Fruit fly (Drosophila melanogaster) whole organism, embryonic: ENCODE data around the gene CG7650.

Experiments used
- Blimp-1 ChIP-seq: fragments of 200-800 bp; sonication (Bioruptor generic); optimal IDR thresholded peaks from 3 replicates; lab custom pipeline; 2018; ENCODE audit warnings: missing biosample characterization, missing genetic modification characterization, mild to moderate bottlenecking, moderate library complexity, missing genetic modification reagents
- CG13775 ChIP-seq: fragments of 200-800 bp; sonication (Bioruptor generic); optimal IDR thresholded peaks from 3 replicates; lab custom pipeline; 2017; ENCODE audit warnings: missing biosample characterization, mild to moderate bottlenecking, missing genetic modification characterization
- CG1602 ChIP-seq: fragments of 200-800 bp; sonication (Bioruptor generic); optimal IDR thresholded peaks from 3 replicates; lab custom pipeline; 2016; ENCODE audit warnings: missing biosample characterization, missing genetic modification characterization
- CG1647 ChIP-seq: fragments of 200-800 bp; sonication (Bioruptor generic); optimal IDR thresholded peaks from 3 replicates; lab custom pipeline; 2016; ENCODE audit warnings: missing biosample characterization, missing genetic modification characterization
- CG17385 ChIP-seq: fragments of 200-800 bp; sonication (Bioruptor generic); optimal IDR thresholded peaks from 3 replicates; lab custom pipeline; 2018; ENCODE audit warnings: missing biosample characterization, mild to moderate bottlenecking, missing genetic modification characterization
- CG18476 ChIP-seq: fragments of 200-800 bp; sonication (Bioruptor generic); optimal IDR thresholded peaks from 2 replicates; lab custom pipeline; 2016; ENCODE audit warnings: missing biosample characterization, mild to moderate bottlenecking, missing genetic modification characterization
- CG18764 ChIP-seq: fragments of 200-800 bp; sonication (Bioruptor generic); optimal IDR thresholded peaks from 3 replicates; lab custom pipeline; 2016; ENCODE audit warnings: missing biosample characterization, missing genetic modification characterization
- CG2120 ChIP-seq: fragments of 200-800 bp; sonication (Bioruptor generic); optimal IDR thresholded peaks from 3 replicates; lab custom pipeline; 2016; ENCODE audit warnings: missing biosample characterization, missing genetic modification characterization
- CG2199 ChIP-seq: fragments of 200-800 bp; sonication (Bioruptor generic); IDR thresholded peaks from 3 replicates; pipeline ENCODE4 v1.3.6; 2022; ENCODE audit warnings: missing biosample characterization, missing genetic modification characterization
- CG31224 ChIP-seq: fragments of 200-800 bp; sonication (Bioruptor generic); IDR thresholded peaks from 2 replicates; pipeline ENCODE4 v1.3.6; 2022; ENCODE audit warnings: missing biosample characterization, missing genetic modification characterization
- CG31441 ChIP-seq: fragments of 200-800 bp; sonication (Bioruptor generic); IDR thresholded peaks from 2 replicates; pipeline ENCODE4 v1.3.6; 2022; ENCODE audit warnings: missing biosample characterization, missing genetic modification characterization
- CG8290 ChIP-seq, 3 experiments: fragments of 200-800 bp; sonication (Bioruptor generic); optimal IDR thresholded peaks; 2 replicates each; lab custom pipeline; 2016 to 2019; ENCODE audit warnings: missing biosample characterization in 3 of 3, missing genetic modification characterization in 3 of 3, mild to moderate bottlenecking in 2 of 3, moderate library complexity in 1 of 3
- CG8359 ChIP-seq: fragments of 200-800 bp; sonication (Bioruptor generic); optimal IDR thresholded peaks from 2 replicates; lab custom pipeline; 2017; ENCODE audit warnings: missing biosample characterization, mild to moderate bottlenecking, missing genetic modification characterization, borderline replicate concordance
- CG9437 ChIP-seq: fragments of 200-800 bp; sonication (Bioruptor generic); optimal IDR thresholded peaks from 2 replicates; lab custom pipeline; 2018; ENCODE audit warnings: missing biosample characterization, mild to moderate bottlenecking, missing genetic modification characterization
- CG9609 ChIP-seq: fragments of 200-800 bp; sonication (Bioruptor generic); optimal IDR thresholded peaks from 3 replicates; lab custom pipeline; 2016; ENCODE audit warnings: missing biosample characterization, missing genetic modification characterization
- Chrac-16 ChIP-seq: fragments of 200-800 bp; sonication (Bioruptor generic); optimal IDR thresholded peaks from 3 replicates; lab custom pipeline; 2016; ENCODE audit warnings: missing biosample characterization, missing genetic modification characterization
- CkIIα-i1 ChIP-seq: fragments of 200-800 bp; sonication (Bioruptor generic); IDR thresholded peaks from 2 replicates; pipeline ENCODE4 v1.3.6; 2022; ENCODE audit warnings: missing biosample characterization, missing genetic modification characterization
- Ets65A ChIP-seq: fragments of 200-800 bp; sonication (Bioruptor generic); peaks from one replicate; lab custom pipeline; 2016; ENCODE audit warnings: missing biosample characterization, missing genetic modification characterization
- Gsc ChIP-seq: fragments of 200-800 bp; sonication (Bioruptor generic); IDR thresholded peaks from 2 replicates; pipeline ENCODE4 v1.3.6; 2022; ENCODE audit warnings: missing biosample characterization, missing genetic modification characterization
- HLHmδ ChIP-seq: fragments of 200-800 bp; sonication (Bioruptor generic); optimal IDR thresholded peaks from 2 replicates; lab custom pipeline; 2018; ENCODE audit warnings: missing biosample characterization, mild to moderate bottlenecking, missing genetic modification characterization, moderate library complexity
- Spps ChIP-seq: fragments of 200-800 bp; sonication (Bioruptor generic); optimal IDR thresholded peaks from 2 replicates; lab custom pipeline; 2018; ENCODE audit warnings: missing biosample characterization, mild to moderate bottlenecking, missing genetic modification characterization
- abd-A ChIP-seq: fragments of 200-800 bp; sonication (Bioruptor generic); optimal IDR thresholded peaks from 3 replicates; lab custom pipeline; 2019; ENCODE audit warnings: missing biosample characterization, mild to moderate bottlenecking, missing genetic modification characterization, moderate library complexity
- bab2 ChIP-seq: fragments of 200-800 bp; sonication (Bioruptor generic); optimal IDR thresholded peaks from 2 replicates; lab custom pipeline; 2016; ENCODE audit warnings: missing biosample characterization, missing genetic modification characterization
- ci ChIP-seq: fragments of 200-800 bp; sonication (Bioruptor generic); IDR thresholded peaks from 3 replicates; pipeline ENCODE4 v1.3.6; 2022; ENCODE audit warnings: missing biosample characterization, missing genetic modification characterization
- crol ChIP-seq: fragments of 200-800 bp; sonication (Bioruptor generic); IDR thresholded peaks from 2 replicates; pipeline ENCODE4 v1.3.6; 2022; ENCODE audit warnings: missing biosample characterization, missing genetic modification characterization
- dysf ChIP-seq: fragments of 200-800 bp; sonication (Bioruptor generic); IDR thresholded peaks from 3 replicates; pipeline ENCODE4 v1.3.6; 2022; ENCODE audit warnings: missing biosample characterization, missing genetic modification characterization
- ewg ChIP-seq: fragments of 200-800 bp; sonication (Bioruptor generic); optimal IDR thresholded peaks from 3 replicates; lab custom pipeline; 2017; ENCODE audit warnings: mild to moderate bottlenecking, missing biosample characterization, missing genetic modification reagents, missing genetic modification characterization
- exex ChIP-seq: fragments of 200-800 bp; sonication (Bioruptor generic); optimal IDR thresholded peaks from 4 replicates; lab custom pipeline; 2018; ENCODE audit warnings: missing biosample characterization, mild to moderate bottlenecking, missing genetic modification characterization, moderate library complexity
- fd3F ChIP-seq: fragments of 200-800 bp; sonication (Bioruptor generic); optimal IDR thresholded peaks from 2 replicates; lab custom pipeline; 2018; ENCODE audit warnings: missing biosample characterization, mild to moderate bottlenecking, missing genetic modification characterization, moderate library complexity
- inv ChIP-seq: fragments of 200-800 bp; sonication (Bioruptor generic); IDR thresholded peaks from 2 replicates; pipeline ENCODE4 v1.3.6; 2022; ENCODE audit warnings: missing biosample characterization, missing genetic modification characterization; ENCODE audit not compliant: partially characterized antibody
- kni ChIP-seq: fragments of 200-800 bp; sonication (Bioruptor generic); optimal IDR thresholded peaks from 3 replicates; lab custom pipeline; 2017; ENCODE audit warnings: mild to moderate bottlenecking, missing biosample characterization, missing genetic modification reagents, missing genetic modification characterization
- oc ChIP-seq: fragments of 200-800 bp; sonication (Bioruptor generic); optimal IDR thresholded peaks from 2 replicates; lab custom pipeline; 2018; ENCODE audit warnings: missing biosample characterization, mild to moderate bottlenecking, missing genetic modification characterization, moderate library complexity
- onecut ChIP-seq: fragments of 200-800 bp; sonication (Bioruptor generic); IDR thresholded peaks from 2 replicates; pipeline ENCODE4 v1.3.6; 2022; ENCODE audit warnings: missing biosample characterization, missing genetic modification characterization
- p53 ChIP-seq: fragments of 200-800 bp; sonication (Bioruptor generic); optimal IDR thresholded peaks from 2 replicates; lab custom pipeline; 2016; ENCODE audit warnings: missing biosample characterization, missing genetic modification characterization
- pros ChIP-seq: fragments of 200-800 bp; sonication (Bioruptor generic); optimal IDR thresholded peaks from 3 replicates; lab custom pipeline; 2019; ENCODE audit warnings: missing biosample characterization, mild to moderate bottlenecking, missing genetic modification characterization, moderate library complexity
- sd ChIP-seq: fragments of 200-800 bp; sonication (Bioruptor generic); optimal IDR thresholded peaks from 3 replicates; lab custom pipeline; 2018; ENCODE audit warnings: missing biosample characterization, mild to moderate bottlenecking, missing genetic modification characterization, moderate library complexity
- sens ChIP-seq: fragments of 200-800 bp; sonication (Bioruptor generic); peaks from one replicate; lab custom pipeline; 2016; ENCODE audit warnings: missing biosample characterization, missing genetic modification characterization
- seq ChIP-seq: fragments of 200-800 bp; sonication (Bioruptor generic); IDR thresholded peaks from 2 replicates; pipeline ENCODE4 v1.3.6; 2022; ENCODE audit warnings: missing biosample characterization, missing genetic modification characterization
- sima ChIP-seq: fragments of 200-800 bp; sonication (Bioruptor generic); optimal IDR thresholded peaks from 2 replicates; lab custom pipeline; 2016; ENCODE audit warnings: missing biosample characterization, missing genetic modification characterization
- sqz ChIP-seq: fragments of 200-800 bp; sonication (Bioruptor generic); optimal IDR thresholded peaks from 3 replicates; lab custom pipeline; 2018; ENCODE audit warnings: missing biosample characterization, mild to moderate bottlenecking, missing genetic modification characterization
- ssp ChIP-seq: fragments of 200-800 bp; sonication (Bioruptor generic); IDR thresholded peaks from 2 replicates; pipeline ENCODE4 v1.3.6; 2022; ENCODE audit warnings: missing biosample characterization, missing genetic modification characterization
- vfl ChIP-seq: fragments of 200-800 bp; sonication (Bioruptor generic); optimal IDR thresholded peaks from 2 replicates; lab custom pipeline; 2016; ENCODE audit warnings: missing biosample characterization, missing genetic modification characterization
- wdn ChIP-seq: fragments of 200-800 bp; sonication (Bioruptor generic); IDR thresholded peaks from 2 replicates; pipeline ENCODE4 v1.3.6; 2022; ENCODE audit warnings: missing biosample characterization, missing genetic modification characterization

CG7650 gene

DNA sequence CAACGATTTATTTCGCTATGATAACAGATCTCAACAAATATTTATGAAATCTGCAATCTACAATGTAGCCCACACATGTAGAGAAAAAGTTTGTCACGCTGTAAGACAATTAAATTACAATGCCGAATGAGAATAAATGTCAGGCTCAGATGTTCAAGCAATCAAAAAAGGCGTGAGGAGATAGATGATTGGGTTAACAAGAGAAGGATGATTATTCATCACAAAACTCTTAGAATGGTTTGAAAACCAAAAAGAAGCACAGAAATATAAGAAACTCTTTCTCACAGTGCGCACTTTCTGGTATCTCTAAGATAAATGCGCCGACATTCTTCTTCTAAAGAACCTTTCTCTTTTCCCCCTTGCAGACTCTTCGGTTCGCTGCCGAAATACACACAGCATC lies 10.1 kb downstream of the CG7650 start (continued):
- no peak for TF ChIP-seq ssp (GFP tag; lab: Robert Waterston, UW)
- no peak for TF ChIP-seq sima
- TF ChIP-seq sd, result no peak
- peak; percentile 14 for TF ChIP-seq bab2 (GFP tag; lab: Kevin White, UChicago)
- TF ChIP-seq CG31224 (GFP tag; lab: Robert Waterston, UW), result no peak
- no peak for TF ChIP-seq Gsc (GFP tag; lab: Robert Waterston, UW)
- 0 out of 2 replicates have a peak, but pooled peaks have one; percentile 17 for TF ChIP-seq crol (GFP tag; lab: Robert Waterston, UW)
- TF ChIP-seq CG18476, result no peak
- no peak for TF ChIP-seq HLHmδ (GFP tag; lab: Kevin White, UChicago)
- no peak for TF ChIP-seq fd3F
- TF ChIP-seq sens (GFP tag; lab: Kevin White, UChicago), result peak; percentile 87
- TF ChIP-seq ewg, result no peak
- no peak for TF ChIP-seq CG2120 (GFP tag; lab: Kevin White, UChicago)
- TF ChIP-seq Spps (tag; lab: Kevin White, UChicago), result peak; percentile 11
- peak; percentile 10 for TF ChIP-seq CG17385
- TF ChIP-seq exex, result no peak
- TF ChIP-seq CG8359 (GFP tag; lab: Kevin White, UChicago), result no peak
- TF ChIP-seq CG1602 (GFP tag; lab: Kevin White, UChicago), result no peak
- no peak for TF ChIP-seq CG9609
- TF ChIP-seq CG13775 (GFP tag; lab: Kevin White, UChicago), result peak; percentile 10
- 0 out of 2 replicates have a peak, but pooled peaks have one; percentile 14 for TF ChIP-seq seq (GFP tag; lab: Robert Waterston, UW)
- no peak for TF ChIP-seq dysf (GFP tag; lab: Robert Waterston, UW)
- TF ChIP-seq sqz, result no peak
- TF ChIP-seq wdn (GFP tag; lab: Robert Waterston, UW), result no peak
- TF ChIP-seq inv (GFP tag; lab: Robert Waterston, UW), result no peak
- TF ChIP-seq Chrac-16 (GFP tag; lab: Kevin White, UChicago), result peak; percentile 1
- 0 out of 3 replicates have a peak, but pooled peaks have one; percentile 63 for TF ChIP-seq ci

DNA sequence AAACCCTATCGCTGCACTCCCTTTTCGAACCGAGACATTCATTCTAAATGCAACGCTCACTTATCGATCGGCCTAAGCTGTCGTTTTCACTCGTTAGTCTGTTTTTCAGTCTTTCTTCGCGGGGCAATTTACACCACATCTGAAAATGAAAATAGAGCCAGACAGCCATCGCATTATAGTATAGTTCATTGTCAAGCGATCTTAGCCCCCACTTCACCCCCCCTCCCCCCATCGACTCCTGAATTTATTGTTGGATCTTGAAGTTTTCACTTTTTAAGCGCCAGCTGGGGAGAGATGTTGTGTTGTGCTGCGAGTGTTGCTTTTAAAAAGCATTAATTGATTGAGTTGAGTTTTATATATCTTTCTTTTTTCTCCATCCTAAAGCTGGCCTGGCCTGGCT lies 11.0 kb downstream of the CG7650 start:
- TF ChIP-seq fd3F, result no peak
- no peak for TF ChIP-seq CkIIα-i1 (GFP tag; lab: Robert Waterston, UW)
- TF ChIP-seq abd-A (tag; lab: Kevin White, UChicago), result peak; percentile 78
- TF ChIP-seq CG9437 (GFP tag; lab: Kevin White, UChicago), result no peak
- no peak for TF ChIP-seq CG18764
- peak; percentile 60; the same call in 1 of the 2 replicates for TF ChIP-seq onecut (GFP tag; lab: Robert Waterston, UW)
- TF ChIP-seq CG8290 (GFP tag; optimal IDR thresholded peaks at IDR 0.05; lab: Kevin White, UChicago), result no peak
- TF ChIP-seq CG8290 (tag; optimal IDR thresholded peaks at IDR 0.05; lab: Kevin White, UChicago), result no peak
- no peak for TF ChIP-seq CG31441
- TF ChIP-seq pros (GFP tag; lab: Kevin White, UChicago), result peak; percentile 36
- peak; percentile 31 for TF ChIP-seq kni (GFP tag; lab: Kevin White, UChicago)
- peak; percentile 76 for TF ChIP-seq crol (GFP tag; lab: Robert Waterston, UW)
- peak; percentile 98 for TF ChIP-seq Blimp-1 (GFP tag; lab: Kevin White, UChicago)
- TF ChIP-seq CG2199, result peak; percentile 54; the same call in 1 of the 3 replicates
- peak; percentile 89 for TF ChIP-seq oc (tag; lab: Kevin White, UChicago)
- no peak for TF ChIP-seq p53 (GFP tag; lab: Kevin White, UChicago)
- no peak for TF ChIP-seq CG1647 (GFP tag; lab: Kevin White, UChicago)
- TF ChIP-seq vfl (GFP tag; lab: Kevin White, UChicago), result no peak
- no peak for TF ChIP-seq Ets65A (GFP tag; lab: Kevin White, UChicago)
